Fruit fly (Drosophila melanogaster) whole organism, embryonic: Measurements from ENCODE around the gene CG34258.

Experiments
- BEAF-32 ChIP-seq: fragments of 200-800 bp; sonication (Bioruptor generic); optimal IDR thresholded peaks from 3 replicates; lab custom pipeline; 2017; ENCODE audit warnings: missing biosample characterization, missing genetic modification characterization, mild to moderate bottlenecking, moderate library complexity, missing genetic modification reagents
- Bgb ChIP-seq: fragments of 200-800 bp; sonication (Bioruptor generic); IDR thresholded peaks from 2 replicates; pipeline ENCODE4 v1.3.6; 2022; ENCODE audit warnings: missing biosample characterization, missing genetic modification characterization; ENCODE audit not compliant: partially characterized antibody
- CG11696 ChIP-seq: fragments of 200-800 bp; sonication (Bioruptor generic); IDR thresholded peaks from 2 replicates; pipeline ENCODE4 v1.3.6; 2022; ENCODE audit warnings: missing biosample characterization, missing genetic modification characterization
- CG12155 ChIP-seq: fragments of 200-800 bp; sonication (Bioruptor generic); optimal IDR thresholded peaks from 3 replicates; lab custom pipeline; 2016; ENCODE audit warnings: missing biosample characterization, missing genetic modification characterization
- CG1233 ChIP-seq: fragments of 200-800 bp; sonication (Bioruptor generic); optimal IDR thresholded peaks from 4 replicates; lab custom pipeline; 2018; ENCODE audit warnings: missing biosample characterization, mild to moderate bottlenecking, missing genetic modification characterization
- CG13424 ChIP-seq: fragments of 200-800 bp; sonication (Bioruptor generic); optimal IDR thresholded peaks from 2 replicates; lab custom pipeline; 2019; ENCODE audit warnings: missing biosample characterization, mild to moderate bottlenecking, missing genetic modification characterization, moderate library complexity
- CG14667 ChIP-seq: fragments of 200-800 bp; sonication (Bioruptor generic); IDR thresholded peaks from 2 replicates; pipeline ENCODE4 v1.3.6; 2022; ENCODE audit warnings: missing biosample characterization, missing genetic modification characterization
- CG14965 ChIP-seq: fragments of 200-800 bp; sonication (Bioruptor generic); optimal IDR thresholded peaks from 2 replicates; lab custom pipeline; 2016; ENCODE audit warnings: missing biosample characterization, missing genetic modification characterization, borderline replicate concordance
- CG15479 ChIP-seq: fragments of 200-800 bp; sonication (Bioruptor generic); optimal IDR thresholded peaks from 3 replicates; lab custom pipeline; 2019; ENCODE audit warnings: missing biosample characterization, mild to moderate bottlenecking, missing genetic modification characterization, moderate library complexity
- CG15514 ChIP-seq: fragments of 200-800 bp; sonication (Bioruptor generic); optimal IDR thresholded peaks from 3 replicates; lab custom pipeline; 2017; ENCODE audit warnings: missing biosample characterization, missing genetic modification characterization, mild to moderate bottlenecking, moderate library complexity, missing genetic modification reagents
- CG18619 ChIP-seq: fragments of 200-800 bp; sonication (Bioruptor generic); optimal IDR thresholded peaks from 3 replicates; lab custom pipeline; 2017; ENCODE audit warnings: missing biosample characterization, mild to moderate bottlenecking, missing genetic modification characterization
- CG2116 ChIP-seq: fragments of 200-800 bp; sonication (Bioruptor generic); optimal IDR thresholded peaks from 3 replicates; lab custom pipeline; 2018; ENCODE audit warnings: missing biosample characterization, mild to moderate bottlenecking, missing genetic modification characterization
- CG31441 ChIP-seq: fragments of 200-800 bp; sonication (Bioruptor generic); IDR thresholded peaks from 2 replicates; pipeline ENCODE4 v1.3.6; 2022; ENCODE audit warnings: missing biosample characterization, missing genetic modification characterization
- CG3281 ChIP-seq: fragments of 200-800 bp; sonication (Bioruptor generic); optimal IDR thresholded peaks from 3 replicates; lab custom pipeline; 2017; ENCODE audit warnings: missing biosample characterization, mild to moderate bottlenecking, missing genetic modification characterization
- CG33213 ChIP-seq: fragments of 200-800 bp; sonication (Bioruptor generic); optimal IDR thresholded peaks from 3 replicates; lab custom pipeline; 2016; ENCODE audit warnings: missing biosample characterization, missing genetic modification characterization
- CG4282 ChIP-seq: fragments of 200-800 bp; sonication (Bioruptor generic); optimal IDR thresholded peaks from 2 replicates; lab custom pipeline; 2016; ENCODE audit warnings: missing biosample characterization, missing genetic modification characterization
- CG5180 ChIP-seq: fragments of 200-800 bp; sonication (Bioruptor generic); optimal IDR thresholded peaks from 3 replicates; lab custom pipeline; 2017; ENCODE audit warnings: missing biosample characterization, missing genetic modification characterization, mild to moderate bottlenecking, moderate library complexity, missing genetic modification reagents
- CG7786 ChIP-seq: fragments of 200-800 bp; sonication (Bioruptor generic); optimal IDR thresholded peaks from 2 replicates; lab custom pipeline; 2016; ENCODE audit warnings: missing biosample characterization, missing genetic modification characterization
- CG8290 ChIP-seq, 3 experiments: fragments of 200-800 bp; sonication (Bioruptor generic); optimal IDR thresholded peaks; 2 replicates each; lab custom pipeline; 2016 to 2019; ENCODE audit warnings: missing biosample characterization in 3 of 3, missing genetic modification characterization in 3 of 3, mild to moderate bottlenecking in 2 of 3, moderate library complexity in 1 of 3
- CG8359 ChIP-seq: fragments of 200-800 bp; sonication (Bioruptor generic); optimal IDR thresholded peaks from 2 replicates; lab custom pipeline; 2017; ENCODE audit warnings: missing biosample characterization, mild to moderate bottlenecking, missing genetic modification characterization, borderline replicate concordance
- CrebB ChIP-seq: fragments of 200-800 bp; sonication (Bioruptor generic); optimal IDR thresholded peaks from 3 replicates; lab custom pipeline; 2018; ENCODE audit warnings: missing biosample characterization, mild to moderate bottlenecking, missing genetic modification characterization
- Dek ChIP-seq: fragments of 200-800 bp; sonication (Bioruptor generic); optimal IDR thresholded peaks from 3 replicates; lab custom pipeline; 2019; ENCODE audit warnings: missing biosample characterization, mild to moderate bottlenecking, missing genetic modification characterization, moderate library complexity
- E2f1 ChIP-seq: fragments of 200-800 bp; sonication (Bioruptor generic); IDR thresholded peaks from 2 replicates; pipeline ENCODE4 v1.3.6; 2022; ENCODE audit warnings: missing biosample characterization, missing genetic modification characterization
- Mes4 ChIP-seq: fragments of 200-800 bp; sonication (Bioruptor generic); optimal IDR thresholded peaks from 2 replicates; lab custom pipeline; 2016; ENCODE audit warnings: missing biosample characterization, missing genetic modification characterization
- Mrtf ChIP-seq: fragments of 200-800 bp; sonication (Bioruptor generic); IDR thresholded peaks from 3 replicates; pipeline ENCODE4 v1.3.6; 2022; ENCODE audit warnings: missing biosample characterization, missing genetic modification characterization
- Myb ChIP-seq: fragments of 200-800 bp; sonication (Bioruptor generic); optimal IDR thresholded peaks from 2 replicates; lab custom pipeline; 2016; ENCODE audit warnings: missing biosample characterization, missing genetic modification characterization
- Pdp1 ChIP-seq, 2 experiments: fragments of 200-800 bp; sonication (Bioruptor generic); optimal IDR thresholded peaks; 3 replicates each; lab custom pipeline; 2016; ENCODE audit warnings: missing biosample characterization in 2 of 2, missing genetic modification characterization in 2 of 2, mild to moderate bottlenecking in 1 of 2, moderate library complexity in 1 of 2
- Sin3A ChIP-seq: fragments of >200 bp; optimal IDR thresholded peaks from 2 replicates; lab custom pipeline; 2018
- Sox102F ChIP-seq: fragments of 200-800 bp; sonication (Bioruptor generic); optimal IDR thresholded peaks from 2 replicates; lab custom pipeline; 2018; ENCODE audit warnings: missing biosample characterization, mild to moderate bottlenecking, missing genetic modification characterization, moderate library complexity
- Spps ChIP-seq: fragments of 200-800 bp; sonication (Bioruptor generic); optimal IDR thresholded peaks from 2 replicates; lab custom pipeline; 2018; ENCODE audit warnings: missing biosample characterization, mild to moderate bottlenecking, missing genetic modification characterization
- Stat92E ChIP-seq, 3 experiments: fragments of >200 bp in 2 of 3; fragments of 200-800 bp in 1 of 3; sonication (Bioruptor generic) in 1 of 3; optimal IDR thresholded peaks; 2 replicates each; lab custom pipeline; 2017 to 2019; ENCODE audit warnings: missing biosample characterization in 3 of 3, missing genetic modification characterization in 3 of 3, mild to moderate bottlenecking in 1 of 3, moderate library complexity in 1 of 3
- YL-1 ChIP-seq: fragments of 200-800 bp; sonication (Bioruptor generic); optimal IDR thresholded peaks from 3 replicates; lab custom pipeline; 2017; ENCODE audit warnings: missing biosample characterization, mild to moderate bottlenecking, missing genetic modification characterization
- ac ChIP-seq: fragments of 200-800 bp; sonication (Bioruptor generic); optimal IDR thresholded peaks from 3 replicates; lab custom pipeline; 2017; ENCODE audit warnings: missing biosample characterization, mild to moderate bottlenecking, missing genetic modification characterization
- cas ChIP-seq: fragments of 200-800 bp; sonication (Bioruptor generic); IDR thresholded peaks from 2 replicates; pipeline ENCODE4 v1.3.6; 2022; ENCODE audit warnings: missing biosample characterization, missing genetic modification characterization
- cg ChIP-seq: fragments of 200-800 bp; sonication (Bioruptor generic); optimal IDR thresholded peaks from 3 replicates; lab custom pipeline; 2019; ENCODE audit warnings: missing biosample characterization, mild to moderate bottlenecking, missing genetic modification characterization, moderate library complexity
- chif ChIP-seq, 2 experiments: fragments of 200-800 bp; sonication (Bioruptor generic); optimal IDR thresholded peaks; 3 replicates each; lab custom pipeline; 2016; ENCODE audit warnings: missing biosample characterization in 2 of 2, missing genetic modification characterization in 2 of 2
- chn ChIP-seq: fragments of 200-800 bp; sonication (Bioruptor generic); optimal IDR thresholded peaks from 2 replicates; lab custom pipeline; 2016; ENCODE audit warnings: missing biosample characterization, missing genetic modification characterization
- crp ChIP-seq, 2 experiments: fragments of 200-800 bp; sonication (Bioruptor generic); optimal IDR thresholded peaks; 2 replicates in 1 of 2; 3 replicates in 1 of 2; lab custom pipeline; 2017; ENCODE audit warnings: missing biosample characterization in 2 of 2, missing genetic modification characterization in 2 of 2, mild to moderate bottlenecking in 1 of 2, moderate library complexity in 1 of 2
- dysf ChIP-seq: fragments of 200-800 bp; sonication (Bioruptor generic); IDR thresholded peaks from 3 replicates; pipeline ENCODE4 v1.3.6; 2022; ENCODE audit warnings: missing biosample characterization, missing genetic modification characterization
- esg ChIP-seq: fragments of 200-800 bp; sonication (Bioruptor generic); conservative IDR thresholded peaks from 2 replicates; pipeline ENCODE4 v1.3.6; 2022; ENCODE audit warnings: missing biosample characterization, missing genetic modification characterization
- gfzf ChIP-seq: fragments of 200-800 bp; sonication (Bioruptor generic); optimal IDR thresholded peaks from 2 replicates; lab custom pipeline; 2016; ENCODE audit warnings: missing biosample characterization, mild to moderate bottlenecking, missing genetic modification characterization, moderate library complexity
- ham ChIP-seq: fragments of 200-800 bp; sonication (Bioruptor generic); IDR thresholded peaks from 2 replicates; pipeline ENCODE4 v1.3.6; 2022; ENCODE audit warnings: missing biosample characterization, missing genetic modification characterization
- hbn ChIP-seq: fragments of 200-800 bp; sonication (Bioruptor generic); IDR thresholded peaks from 2 replicates; pipeline ENCODE4 v1.3.6; 2022; ENCODE audit warnings: missing biosample characterization, missing genetic modification characterization; ENCODE audit not compliant: partially characterized antibody
- lola ChIP-seq, 3 experiments: fragments of >200 bp in 2 of 3; fragments of 200-800 bp in 1 of 3; sonication (Bioruptor generic) in 1 of 3; optimal IDR thresholded peaks; 2 replicates each; lab custom pipeline; 2017 to 2019; ENCODE audit warnings: missing biosample characterization in 3 of 3, missing genetic modification characterization in 3 of 3, mild to moderate bottlenecking in 1 of 3, moderate library complexity in 1 of 3
- scrt ChIP-seq: fragments of 200-800 bp; sonication (Bioruptor generic); optimal IDR thresholded peaks from 2 replicates; lab custom pipeline; 2018; ENCODE audit warnings: missing biosample characterization, mild to moderate bottlenecking, missing genetic modification characterization, moderate library complexity
- sob ChIP-seq: fragments of 200-800 bp; sonication (Bioruptor generic); IDR thresholded peaks from 2 replicates; pipeline ENCODE4 v1.3.6; 2022; ENCODE audit warnings: missing biosample characterization, missing genetic modification characterization
- stc ChIP-seq: fragments of 200-800 bp; sonication (Bioruptor generic); IDR thresholded peaks from 2 replicates; pipeline ENCODE4 v1.3.6; 2022; ENCODE audit warnings: missing biosample characterization, missing genetic modification characterization
- tin ChIP-seq: fragments of 200-800 bp; sonication (Bioruptor generic); optimal IDR thresholded peaks from 3 replicates; lab custom pipeline; 2016; ENCODE audit warnings: missing biosample characterization, missing genetic modification characterization

Gene CG34258

dm6 chr3L:19928435-19929011 lies 23.2 kb downstream of the CG34258 start, which contains the start of the genes CG8004 and RhoGDI (continued):
- TF ChIP-seq dysf (peak; percentile 60; the same call in 2 of the 3 replicates), YL-1 (peak; percentile 65), CG15514 (peak; percentile 83), CG14965 (GFP tag; lab: Kevin White, UChicago) (no peak), Mrtf (GFP tag; lab: Robert Waterston, UW) (no peak), Mes4 (GFP tag; lab: Kevin White, UChicago) (peak; percentile 41), CG7786 (peak; percentile 74), Stat92E (GFP tag; optimal IDR thresholded peaks at IDR 0.05; lab: Kevin White, UChicago) (no peak), chn (GFP tag; lab: Kevin White, UChicago) (peak; percentile 73), CG4282 (GFP tag; lab: Kevin White, UChicago) (peak; percentile 52), cas (GFP tag; lab: Robert Waterston, UW) (no peak), CG3281 (GFP tag; lab: Kevin White, UChicago) (peak; percentile 48), gfzf (peak; percentile 90), CG14667 (GFP tag; lab: Robert Waterston, UW) (0 out of 2 replicates have a peak, but pooled peaks have one; percentile 14), chif (GFP tag; optimal IDR thresholded peaks at IDR 0.05; lab: Kevin White, UChicago) (peak; percentile 12 to 64), CG1233 (GFP tag; lab: Kevin White, UChicago) (no peak), CG11696 (GFP tag; lab: Robert Waterston, UW) (no peak), CrebB (tag; lab: Kevin White, UChicago) (peak; percentile 4), ac (GFP tag; lab: Kevin White, UChicago) (no peak), ham (no peak), tin (peak; percentile 75), Spps (tag; lab: Kevin White, UChicago) (no peak), esg (GFP tag; lab: Robert Waterston, UW) (peak; percentile 51), CG8290 (GFP tag; optimal IDR thresholded peaks at IDR 0.05; lab: Kevin White, UChicago) (peak; percentile 39), CG8290 (tag; optimal IDR thresholded peaks at IDR 0.05; lab: Kevin White, UChicago) (peak in 1 of 2 experiments; percentile 30), CG18619 (peak; percentile 27), Bgb (GFP tag; lab: Robert Waterston, UW) (no peak), CG33213 (GFP tag; lab: Kevin White, UChicago) (peak; percentile 76), Dek (tag; lab: Kevin White, UChicago) (peak; percentile 62), Pdp1 (GFP tag; optimal IDR thresholded peaks at IDR 0.05; lab: Kevin White, UChicago) (peak; percentile 69 to 95), cg (GFP tag; lab: Kevin White, UChicago) (no peak), stc (GFP tag; lab: Robert Waterston, UW) (0 out of 2 replicates have a peak, but pooled peaks have one; percentile 19), Sin3A (lab: Kevin White, UChicago) (peak; percentile 72), CG15479 (GFP tag; lab: Kevin White, UChicago) (no peak), CG2116 (GFP tag; lab: Kevin White, UChicago) (peak; percentile 74), Sox102F (GFP tag; lab: Kevin White, UChicago) (peak; percentile 63), CG12155 (peak; percentile 51), crp (GFP tag; optimal IDR thresholded peaks at IDR 0.05; lab: Kevin White, UChicago) (peak; percentile 74 to 94), sob (peak; percentile 59), hbn (GFP tag; lab: Robert Waterston, UW) (0 out of 2 replicates have a peak, but pooled peaks have one; percentile 26), E2f1 (GFP tag; lab: Robert Waterston, UW) (peak; percentile 45), lola (GFP tag; optimal IDR thresholded peaks at IDR 0.05; lab: Kevin White, UChicago) (peak in 1 of 3 experiments; percentile 51), CG31441 (GFP tag; lab: Robert Waterston, UW) (peak; percentile 62), CG5180 (no peak), CG13424 (tag; lab: Kevin White, UChicago) (peak; percentile 74), Myb (GFP tag; lab: Kevin White, UChicago) (peak; percentile 32), CG8359 (GFP tag; lab: Kevin White, UChicago) (peak; percentile 10), scrt (GFP tag; lab: Kevin White, UChicago) (peak; percentile 4), BEAF-32 (GFP tag; lab: Kevin White, UChicago) (peak; percentile 53)
